Worm (Caenorhabditis elegans): ENCODE measurements around the gene rps-13.

rps-13 gene

DNA sequence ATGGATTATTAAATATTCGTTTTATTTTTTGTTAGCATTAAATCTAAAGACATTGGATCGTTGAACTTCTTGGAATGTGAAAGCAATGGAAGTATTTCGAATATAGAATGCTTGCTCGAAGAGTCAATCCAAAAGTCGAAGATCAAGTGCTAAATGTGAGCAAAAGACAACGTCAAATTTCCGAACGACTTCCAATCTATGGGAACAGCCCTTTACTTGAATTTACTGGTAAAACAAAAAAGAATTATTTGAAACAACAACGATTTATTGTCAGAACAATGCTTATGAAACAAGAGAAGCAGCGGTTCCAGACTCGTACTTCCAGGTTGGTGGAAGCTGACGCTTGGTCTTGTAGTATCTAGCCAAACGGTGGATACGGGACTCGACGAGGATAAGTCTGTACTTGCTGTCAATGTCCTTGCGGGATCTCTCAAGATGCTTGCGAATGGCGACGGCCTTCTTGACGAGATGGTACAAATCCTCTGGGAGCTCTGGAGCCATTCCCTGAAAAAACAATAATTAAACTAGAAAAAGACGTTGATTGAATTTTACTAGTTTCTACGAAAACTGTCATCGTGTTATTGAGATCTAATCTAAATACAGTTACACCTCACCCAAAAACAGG is 835 bp downstream of the rps-13 start (continued):
- TF ChIP-seq skn-1 (tag; optimal IDR thresholded peaks at IDR 0.05) (no peak), lsy-2 (tag; optimal IDR thresholded peaks at IDR 0.05) (peak in 1 of 2 experiments; percentile 7), egl-43 (GFP tag; IDR thresholded peaks at IDR 0.05) (0 out of 2 replicates have a peak, but pooled peaks have one; percentile 56), duxl-1 (tag; optimal IDR thresholded peaks at IDR 0.05; ENCODE audit: poor library complexity) (peak; percentile 67), gei-8 (GFP tag; optimal IDR thresholded peaks at IDR 0.05) (peak; percentile 23), fos-1 (tag; optimal IDR thresholded peaks at IDR 0.05) (peak; percentile 21), arid-1 (GFP tag; conservative IDR thresholded peaks at IDR 0.05) (peak; percentile 44; the same call in 1 of the 2 replicates), mdt-29 (GFP tag; IDR thresholded peaks at IDR 0.05) (peak; percentile 44; the same call in 1 of the 2 replicates)

ce11 chrIII:6368524-6368923 is 6.3 kb downstream of the rps-13 start:
- TF ChIP-seq nhr-48 (tag; optimal IDR thresholded peaks at IDR 0.05), result no peak
- peak in 1 of 2 experiments; percentile 97 for TF ChIP-seq unc-62 (GFP tag; optimal IDR thresholded peaks at IDR 0.05 in 1 of 2)
- no peak for TF ChIP-seq unc-62 (tag; optimal IDR thresholded peaks at IDR 0.05)

DNA sequence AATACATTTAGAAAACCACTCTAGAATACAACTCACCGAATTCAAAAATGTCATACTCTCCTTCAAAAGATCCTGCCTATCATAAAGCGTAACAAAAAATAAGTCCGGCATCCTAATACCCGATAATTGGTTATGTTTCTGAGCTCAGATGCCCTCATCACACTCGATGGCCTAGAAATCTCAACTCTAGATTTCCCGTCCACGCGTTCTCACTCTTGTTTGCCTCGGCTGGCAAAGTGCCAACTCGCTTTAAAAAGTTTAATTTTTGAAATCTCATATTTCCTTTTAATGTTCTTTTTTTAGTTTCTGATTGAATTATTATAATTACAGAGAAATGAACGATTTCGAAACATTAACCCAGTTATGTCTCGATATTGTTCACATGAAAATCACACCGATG is 7.1 kb downstream of the rps-13 start, which contains the start of the genes C56G2.15 and thoc-2:
Gene C56G2.15, minus strand, starts transcription at position 188 of the 400 bp plus-strand sequence.
Gene thoc-2, plus strand, starts transcription at position 331 of the 400 bp plus-strand sequence.
- TF ChIP-seq hif-1 (tag; optimal IDR thresholded peaks at IDR 0.05) (peak in 1 of 2 experiments; percentile 7), jun-1 (tag; optimal IDR thresholded peaks at IDR 0.05) (no peak), daf-16 (GFP tag; optimal IDR thresholded peaks at IDR 0.05) (no peak), daf-16 (tag; optimal IDR thresholded peaks at IDR 0.05) (peak; percentile 8), mep-1 (tag; optimal IDR thresholded peaks at IDR 0.05) (peak; percentile 33), F37D6.2 (tag; optimal IDR thresholded peaks at IDR 0.05) (no peak), lsy-2 (tag; optimal IDR thresholded peaks at IDR 0.05) (peak in 1 of 2 experiments; percentile 68), mes-2 (tag; optimal IDR thresholded peaks at IDR 0.05; ENCODE audit: poor library complexity, severe bottlenecking) (peak; percentile 75)

- TF ChIP-seq lsy-2 (tag; optimal IDR thresholded peaks at IDR 0.05) (peak in 1 of 2 experiments; percentile 13), hlh-11 (tag; optimal IDR thresholded peaks at IDR 0.05) (peak; percentile 16), unc-62 (GFP tag; optimal IDR thresholded peaks at IDR 0.05 in 1 of 2) (peak in 1 of 2 experiments; percentile 99), unc-62 (tag; optimal IDR thresholded peaks at IDR 0.05) (no peak), nhr-28 (tag; optimal IDR thresholded peaks at IDR 0.05) (peak; percentile 54), lin-15B (tag; optimal IDR thresholded peaks at IDR 0.05) (no peak), nhr-11 (tag; optimal IDR thresholded peaks at IDR 0.05) (peak; percentile 15), lin-38 (GFP tag; IDR thresholded peaks at IDR 0.05) (peak; percentile 33; the same call in 1 of the 2 replicates), mdl-1 (tag; optimal IDR thresholded peaks at IDR 0.05) (peak in 1 of 2 experiments; percentile 18), F26F4.8 (GFP tag; conservative IDR thresholded peaks at IDR 0.05) (no peak), nhr-237 (tag; optimal IDR thresholded peaks at IDR 0.05) (no peak), fkh-10 (GFP tag; optimal IDR thresholded peaks at IDR 0.05) (no peak)
Observed at ce11 chrIII:6364395-6364794, 10.4 kb downstream of the rps-13 start.

ce11 chrIII:6362323-6362922 is 12.4 kb downstream of the rps-13 start:
- no peak for TF ChIP-seq fkh-10 (GFP tag; optimal IDR thresholded peaks at IDR 0.05)
- TF ChIP-seq sdz-12 (GFP tag; optimal IDR thresholded peaks at IDR 0.05), result no peak
- TF ChIP-seq nhr-76 (tag; optimal IDR thresholded peaks at IDR 0.05), result no peak
- no peak for TF ChIP-seq lin-1 (GFP tag; IDR thresholded peaks at IDR 0.05)
- TF ChIP-seq dpl-1 (GFP tag; optimal IDR thresholded peaks at IDR 0.05), result no peak
- 0 out of 2 replicates have a peak, but pooled peaks have one; percentile 10 for TF ChIP-seq ctbp-1 (GFP tag; IDR thresholded peaks at IDR 0.05)
- no peak for TF ChIP-seq daf-8 (GFP tag; IDR thresholded peaks at IDR 0.05)
- no peak for TF ChIP-seq dmd-8 (GFP tag; IDR thresholded peaks at IDR 0.05)
- peak; percentile 74 for TF ChIP-seq nhr-48 (tag; optimal IDR thresholded peaks at IDR 0.05)
- no peak for TF ChIP-seq nhr-237 (tag; optimal IDR thresholded peaks at IDR 0.05)
- TF ChIP-seq pqm-1 (tag; optimal IDR thresholded peaks at IDR 0.05), result no peak
- peak; percentile 38 for TF ChIP-seq mxl-3 (GFP tag; optimal IDR thresholded peaks at IDR 0.05)
- TF ChIP-seq R02D3.7 (tag; optimal IDR thresholded peaks at IDR 0.05), result no peak
- peak; percentile 25 for TF ChIP-seq nhr-25 (tag; optimal IDR thresholded peaks at IDR 0.05; ENCODE audit: borderline replicate concordance, insufficient read depth)
- no peak for TF ChIP-seq egl-27 (tag; optimal IDR thresholded peaks at IDR 0.05)
- no peak for TF ChIP-seq zfp-2 (tag; optimal IDR thresholded peaks at IDR 0.05)
- TF ChIP-seq gei-8 (GFP tag; optimal IDR thresholded peaks at IDR 0.05), result no peak
- peak; percentile 77 for TF ChIP-seq dmd-6 (GFP tag; IDR thresholded peaks at IDR 0.05)
- TF ChIP-seq nhr-77 (tag; optimal IDR thresholded peaks at IDR 0.05), result no peak
